Fruit fly (Drosophila melanogaster) whole organism, wandering third instar larva: Measurements from ENCODE around the gene Zip99C.

Experiments
- CG32264 ChIP-seq: fragments of 200-800 bp; sonication (Bioruptor generic); optimal IDR thresholded peaks from 2 replicates; lab custom pipeline; 2016; ENCODE audit warnings: missing biosample characterization, missing genetic modification characterization
- CrebA ChIP-seq: fragments of 200-800 bp; sonication (Bioruptor generic); optimal IDR thresholded peaks from 2 replicates; lab custom pipeline; 2016; ENCODE audit warnings: missing biosample characterization, mild to moderate bottlenecking, missing genetic modification characterization, borderline replicate concordance
- Dif ChIP-seq: fragments of 200-275, 200-300 bp; sonication (Bioruptor generic); optimal IDR thresholded peaks from 2 replicates; lab custom pipeline; 2018; ENCODE audit warnings: missing biosample characterization, missing genetic modification characterization; ENCODE audit not compliant: partially characterized antibody
- Hr78 ChIP-seq: fragments of >200 bp; optimal IDR thresholded peaks from 2 replicates; lab custom pipeline; 2017; ENCODE audit warnings: missing biosample characterization, missing genetic modification characterization
- OdsH ChIP-seq: fragments of 200-800 bp; sonication (Bioruptor generic); optimal IDR thresholded peaks from 2 replicates; lab custom pipeline; 2016; ENCODE audit warnings: missing biosample characterization, mild to moderate bottlenecking, missing genetic modification characterization
- Rel ChIP-seq, 2 experiments: fragments of 200-800 bp; sonication (Bioruptor generic) in 1 of 2; optimal IDR thresholded peaks; 2 replicates in 1 of 2; 3 replicates in 1 of 2; lab custom pipeline; 2016 to 2019; ENCODE audit warnings: mild to moderate bottlenecking in 2 of 2, missing biosample characterization in 2 of 2, missing genetic modification characterization in 2 of 2, moderate library complexity in 1 of 2
- br ChIP-seq: fragments of 200-800 bp; sonication (Bioruptor generic); optimal IDR thresholded peaks from 2 replicates; lab custom pipeline; 2016; ENCODE audit warnings: missing biosample characterization, missing genetic modification characterization
- brk ChIP-seq: fragments of 200-800 bp; sonication (Bioruptor generic); optimal IDR thresholded peaks from 2 replicates; lab custom pipeline; 2016; ENCODE audit warnings: missing biosample characterization, mild to moderate bottlenecking, missing genetic modification characterization
- h ChIP-seq: fragments of 200-800 bp; sonication (Bioruptor generic); optimal IDR thresholded peaks from 3 replicates; lab custom pipeline; 2016; ENCODE audit warnings: missing biosample characterization, mild to moderate bottlenecking, missing genetic modification characterization
- jim ChIP-seq: fragments of 175-275, 200-325 bp; sonication (Bioruptor generic); optimal IDR thresholded peaks from 2 replicates; lab custom pipeline; 2016; ENCODE audit warnings: missing biosample characterization, mild to moderate bottlenecking, missing genetic modification characterization
- psq ChIP-seq: fragments of 200-800 bp; sonication (Bioruptor generic); optimal IDR thresholded peaks from 3 replicates; lab custom pipeline; 2017; ENCODE audit warnings: missing biosample characterization, mild to moderate bottlenecking, missing genetic modification characterization, moderate library complexity
- rgr ChIP-seq: fragments of 200-800 bp; sonication (Bioruptor generic); optimal IDR thresholded peaks from 3 replicates; lab custom pipeline; 2016; ENCODE audit warnings: missing biosample characterization, mild to moderate bottlenecking, missing genetic modification characterization
- tai ChIP-seq: sonication (Bioruptor generic); optimal IDR thresholded peaks from 2 replicates; lab custom pipeline; 2016; ENCODE audit warnings: missing biosample characterization, missing genetic modification characterization
- usp ChIP-seq: fragments of >200 bp; optimal IDR thresholded peaks from 2 replicates; lab custom pipeline; 2017; ENCODE audit warnings: missing biosample characterization, missing genetic modification characterization

DNA sequence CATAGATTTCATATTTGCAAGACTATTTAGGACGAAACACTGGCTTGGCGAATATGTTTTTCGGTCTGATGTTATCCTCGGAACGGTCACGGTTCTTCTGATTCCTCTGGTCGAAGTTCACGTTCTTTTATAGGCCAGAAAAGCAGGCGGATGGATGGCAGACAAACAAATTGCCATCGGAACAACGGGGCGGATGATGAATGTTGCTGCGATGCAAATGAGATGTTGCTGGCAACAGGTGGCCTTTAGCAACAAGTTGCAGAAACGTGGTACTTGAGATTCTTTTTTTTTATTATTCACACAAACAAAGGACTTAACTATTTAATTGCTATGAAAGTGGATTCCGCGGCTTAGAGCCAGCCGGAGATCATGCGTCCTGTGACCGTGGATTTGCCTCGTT is 45.6 kb upstream of the Zip99C start, which contains the start of gene Capa:
- TF ChIP-seq psq: no peak
- TF ChIP-seq jim (GFP tag; lab: Kevin White, UChicago): no peak
- TF ChIP-seq rgr (GFP tag; lab: Kevin White, UChicago): no peak
- TF ChIP-seq tai: no peak
- TF ChIP-seq br (GFP tag; lab: Kevin White, UChicago): no peak
- TF ChIP-seq CrebA (GFP tag; lab: Kevin White, UChicago): no peak
- no peak for TF ChIP-seq CG32264
- no peak for TF ChIP-seq h (GFP tag; lab: Kevin White, UChicago)
- no peak for TF ChIP-seq usp (GFP tag; lab: Kevin White, UChicago)
- TF ChIP-seq Hr78: no peak
- TF ChIP-seq Dif (GFP tag; lab: Kevin White, UChicago): no peak
- no peak for TF ChIP-seq Rel (GFP tag; optimal IDR thresholded peaks at IDR 0.05; lab: Kevin White, UChicago)
- no peak for TF ChIP-seq Rel (tag; optimal IDR thresholded peaks at IDR 0.05; lab: Kevin White, UChicago)
- TF ChIP-seq OdsH (GFP tag; lab: Kevin White, UChicago): no peak
- no peak for TF ChIP-seq brk (GFP tag; lab: Kevin White, UChicago)
